Fruit fly (Drosophila melanogaster) whole organism, embryonic: ENCODE measurements around the gene CG43251.

ENCODE experiments used
- Atf6 ChIP-seq: fragments of 200-800 bp; sonication (Bioruptor generic); IDR thresholded peaks from 2 replicates; pipeline ENCODE4 v1.3.6; 2022; ENCODE audit warnings: missing biosample characterization, missing genetic modification characterization
- Blimp-1 ChIP-seq: fragments of 200-800 bp; sonication (Bioruptor generic); optimal IDR thresholded peaks from 3 replicates; lab custom pipeline; 2018; ENCODE audit warnings: missing biosample characterization, missing genetic modification characterization, mild to moderate bottlenecking, moderate library complexity, missing genetic modification reagents
- CG10979 ChIP-seq: fragments of 200-800 bp; sonication (Bioruptor generic); optimal IDR thresholded peaks from 2 replicates; lab custom pipeline; 2018; ENCODE audit warnings: missing biosample characterization, mild to moderate bottlenecking, missing genetic modification characterization, moderate library complexity
- CG11504 ChIP-seq: fragments of 200-800 bp; sonication (Bioruptor generic); optimal IDR thresholded peaks from 3 replicates; lab custom pipeline; 2019; ENCODE audit warnings: missing biosample characterization, mild to moderate bottlenecking, missing genetic modification characterization, moderate library complexity
- CG11695 ChIP-seq: fragments of 200-800 bp; sonication (Bioruptor generic); IDR thresholded peaks from 3 replicates; pipeline ENCODE4 v1.3.6; 2022; ENCODE audit warnings: missing biosample characterization, missing genetic modification characterization
- CG14710 ChIP-seq: fragments of 200-800 bp; sonication (Bioruptor generic); optimal IDR thresholded peaks from 3 replicates; lab custom pipeline; 2019; ENCODE audit warnings: missing biosample characterization, mild to moderate bottlenecking, missing genetic modification characterization, moderate library complexity
- CG14860 ChIP-seq: fragments of 200-800 bp; sonication (Bioruptor generic); IDR thresholded peaks from 3 replicates; pipeline ENCODE4 v1.3.6; 2022; ENCODE audit warnings: missing biosample characterization, missing genetic modification characterization; ENCODE audit not compliant: partially characterized antibody
- CG15269 ChIP-seq: fragments of 200-800 bp; sonication (Bioruptor generic); optimal IDR thresholded peaks from 2 replicates; lab custom pipeline; 2018; ENCODE audit warnings: missing biosample characterization, mild to moderate bottlenecking, missing genetic modification characterization, moderate library complexity
- CG1529 ChIP-seq: fragments of 200-800 bp; sonication (Bioruptor generic); optimal IDR thresholded peaks from 3 replicates; lab custom pipeline; 2018; ENCODE audit warnings: missing biosample characterization, missing genetic modification characterization
- CG15601 ChIP-seq: fragments of 200-800 bp; sonication (Bioruptor generic); optimal IDR thresholded peaks from 3 replicates; lab custom pipeline; 2019; ENCODE audit warnings: missing biosample characterization, mild to moderate bottlenecking, missing genetic modification characterization, moderate library complexity
- CG1603 ChIP-seq: fragments of 200-800 bp; sonication (Bioruptor generic); optimal IDR thresholded peaks from 2 replicates; lab custom pipeline; 2019; ENCODE audit warnings: missing biosample characterization, mild to moderate bottlenecking, missing genetic modification characterization, moderate library complexity
- CG2202 ChIP-seq: fragments of 200-800 bp; sonication (Bioruptor generic); optimal IDR thresholded peaks from 2 replicates; lab custom pipeline; 2018; ENCODE audit warnings: missing biosample characterization, mild to moderate bottlenecking, missing genetic modification characterization
- CG2712 ChIP-seq: fragments of 200-800 bp; optimal IDR thresholded peaks from 3 replicates; lab custom pipeline; 2019; ENCODE audit warnings: missing biosample characterization, mild to moderate bottlenecking, missing genetic modification characterization, moderate library complexity
- CG2889 ChIP-seq: fragments of 200-800 bp; sonication (Bioruptor generic); IDR thresholded peaks from 3 replicates; pipeline ENCODE4 v1.3.6; 2022; ENCODE audit warnings: missing biosample characterization, missing genetic modification characterization
- CG31224 ChIP-seq: fragments of 200-800 bp; sonication (Bioruptor generic); IDR thresholded peaks from 2 replicates; pipeline ENCODE4 v1.3.6; 2022; ENCODE audit warnings: missing biosample characterization, missing genetic modification characterization
- CG31441 ChIP-seq: fragments of 200-800 bp; sonication (Bioruptor generic); IDR thresholded peaks from 2 replicates; pipeline ENCODE4 v1.3.6; 2022; ENCODE audit warnings: missing biosample characterization, missing genetic modification characterization
- CG34224 ChIP-seq: fragments of 200-800 bp; sonication (Bioruptor generic); IDR thresholded peaks from 3 replicates; pipeline ENCODE4 v1.3.6; 2022; ENCODE audit warnings: missing biosample characterization, missing genetic modification characterization; ENCODE audit not compliant: partially characterized antibody
- CG5180 ChIP-seq: fragments of 200-800 bp; sonication (Bioruptor generic); optimal IDR thresholded peaks from 3 replicates; lab custom pipeline; 2017; ENCODE audit warnings: missing biosample characterization, missing genetic modification characterization, mild to moderate bottlenecking, moderate library complexity, missing genetic modification reagents
- CG6791 ChIP-seq: fragments of 200-800 bp; sonication (Bioruptor generic); IDR thresholded peaks from 3 replicates; pipeline ENCODE4 v1.3.6; 2022; ENCODE audit warnings: missing biosample characterization, missing genetic modification characterization; ENCODE audit not compliant: partially characterized antibody
- CG8944 ChIP-seq: fragments of 200-800 bp; sonication (Bioruptor generic); optimal IDR thresholded peaks from 3 replicates; lab custom pipeline; 2016; ENCODE audit warnings: missing biosample characterization, missing genetic modification characterization
- CG9215 ChIP-seq: fragments of 200-800 bp; sonication (Bioruptor generic); IDR thresholded peaks from 2 replicates; pipeline ENCODE4 v1.3.6; 2022; ENCODE audit warnings: missing biosample characterization, missing genetic modification characterization
- CG9817 ChIP-seq: fragments of 200-800 bp; sonication (Bioruptor generic); optimal IDR thresholded peaks from 2 replicates; lab custom pipeline; 2018; ENCODE audit warnings: missing biosample characterization, mild to moderate bottlenecking, missing genetic modification characterization, moderate library complexity
- CoRest ChIP-seq: fragments of 200-800 bp; sonication (Bioruptor generic); optimal IDR thresholded peaks from 3 replicates; lab custom pipeline; 2018; ENCODE audit warnings: missing biosample characterization, mild to moderate bottlenecking, missing genetic modification characterization, moderate library complexity
- Dbx ChIP-seq: fragments of 200-800 bp; sonication (Bioruptor generic); IDR thresholded peaks from 3 replicates; pipeline ENCODE4 v1.3.6; 2022; ENCODE audit warnings: missing biosample characterization, missing genetic modification characterization
- Dfd ChIP-seq, 2 experiments: fragments of >200 bp; optimal IDR thresholded peaks; 2 replicates each; lab custom pipeline; 2017; ENCODE audit warnings: missing biosample characterization in 2 of 2, missing genetic modification characterization in 2 of 2
- Dll ChIP-seq: fragments of 200-800 bp; sonication (Bioruptor generic); IDR thresholded peaks from 4 replicates; pipeline ENCODE4 v1.3.6; 2022; ENCODE audit warnings: missing biosample characterization, missing genetic modification characterization; ENCODE audit not compliant: partially characterized antibody
- ERR ChIP-seq: fragments of 200-800 bp; sonication (Bioruptor generic); optimal IDR thresholded peaks from 2 replicates; lab custom pipeline; 2016; ENCODE audit warnings: missing biosample characterization, missing genetic modification characterization
- Eip74EF ChIP-seq, 2 experiments: fragments of 200-800 bp in 1 of 2; fragments of >200 bp in 1 of 2; sonication (Bioruptor generic) in 1 of 2; optimal IDR thresholded peaks; 2 replicates each; lab custom pipeline; 2017 to 2019; ENCODE audit warnings: missing biosample characterization in 2 of 2, missing genetic modification characterization in 2 of 2, mild to moderate bottlenecking in 1 of 2, moderate library complexity in 1 of 2
- Fer1 ChIP-seq: fragments of 200-800 bp; sonication (Bioruptor generic); optimal IDR thresholded peaks from 2 replicates; lab custom pipeline; 2017; ENCODE audit warnings: missing biosample characterization, mild to moderate bottlenecking, missing genetic modification characterization
- Hand ChIP-seq: fragments of 200-800 bp; sonication (Bioruptor generic); optimal IDR thresholded peaks from 2 replicates; lab custom pipeline; 2017; ENCODE audit warnings: mild to moderate bottlenecking, missing biosample characterization, missing genetic modification reagents, missing genetic modification characterization
- Hr3 ChIP-seq: fragments of 200-800 bp; sonication (Bioruptor generic); optimal IDR thresholded peaks from 3 replicates; lab custom pipeline; 2016; ENCODE audit warnings: missing biosample characterization, missing genetic modification characterization
- Neu2 ChIP-seq: fragments of 200-800 bp; sonication (Bioruptor generic); optimal IDR thresholded peaks from 3 replicates; lab custom pipeline; 2016; ENCODE audit warnings: missing biosample characterization, missing genetic modification characterization, borderline replicate concordance
- Oli ChIP-seq: fragments of 200-800 bp; sonication (Bioruptor generic); optimal IDR thresholded peaks from 2 replicates; lab custom pipeline; 2018; ENCODE audit warnings: missing biosample characterization, mild to moderate bottlenecking, missing genetic modification characterization, moderate library complexity
- Sox100B ChIP-seq: fragments of 200-800 bp; sonication (Bioruptor generic); optimal IDR thresholded peaks from 3 replicates; lab custom pipeline; 2018; ENCODE audit warnings: missing biosample characterization, mild to moderate bottlenecking, missing genetic modification characterization
- bcd ChIP-seq: fragments of 200-800 bp; sonication (Bioruptor generic); optimal IDR thresholded peaks from 2 replicates; lab custom pipeline; 2017; ENCODE audit warnings: missing biosample characterization, mild to moderate bottlenecking, missing genetic modification characterization
- chinmo ChIP-seq: fragments of 200-800 bp; sonication (Bioruptor generic); IDR thresholded peaks from 4 replicates; pipeline ENCODE4 v1.3.6; 2022; ENCODE audit warnings: missing biosample characterization, missing genetic modification characterization; ENCODE audit not compliant: partially characterized antibody
- chn ChIP-seq: fragments of 200-800 bp; sonication (Bioruptor generic); optimal IDR thresholded peaks from 2 replicates; lab custom pipeline; 2016; ENCODE audit warnings: missing biosample characterization, missing genetic modification characterization
- crp ChIP-seq, 2 experiments: fragments of 200-800 bp; sonication (Bioruptor generic); optimal IDR thresholded peaks; 2 replicates in 1 of 2; 3 replicates in 1 of 2; lab custom pipeline; 2017; ENCODE audit warnings: missing biosample characterization in 2 of 2, missing genetic modification characterization in 2 of 2, mild to moderate bottlenecking in 1 of 2, moderate library complexity in 1 of 2
- danr ChIP-seq: fragments of 200-800 bp; sonication (Bioruptor generic); IDR thresholded peaks from 2 replicates; pipeline ENCODE4 v1.3.6; 2022; ENCODE audit warnings: missing biosample characterization, missing genetic modification characterization
- dpn ChIP-seq, 2 experiments: fragments of 200-800 bp; sonication (Bioruptor generic); optimal IDR thresholded peaks; 3 replicates each; lab custom pipeline; 2016; ENCODE audit warnings: missing biosample characterization in 2 of 2, missing genetic modification characterization in 2 of 2
- fd64A ChIP-seq: fragments of 200-800 bp; sonication (Bioruptor generic); optimal IDR thresholded peaks from 3 replicates; lab custom pipeline; 2018; ENCODE audit warnings: missing biosample characterization, mild to moderate bottlenecking, missing genetic modification characterization
- grn ChIP-seq: fragments of 200-800 bp; sonication (Bioruptor generic); optimal IDR thresholded peaks from 3 replicates; lab custom pipeline; 2017; ENCODE audit warnings: missing biosample characterization, missing genetic modification characterization
- gro ChIP-seq: fragments of 200-800 bp; sonication (Bioruptor generic); optimal IDR thresholded peaks from 2 replicates; lab custom pipeline; 2016; ENCODE audit warnings: missing biosample characterization, missing genetic modification characterization
- hkb ChIP-seq, 2 experiments: fragments of 200-800 bp in 1 of 2; fragments of >200 bp in 1 of 2; sonication (Bioruptor generic) in 1 of 2; IDR thresholded peaks in 1 of 2; optimal IDR thresholded peaks in 1 of 2; 2 replicates each; pipeline versions ENCODE4 v1.3.6 to Lab custom; 2017 to 2022; ENCODE audit warnings: missing biosample characterization in 1 of 2, missing genetic modification characterization in 1 of 2
- nom ChIP-seq: fragments of 200-800 bp; sonication (Bioruptor generic); optimal IDR thresholded peaks from 2 replicates; lab custom pipeline; 2017; ENCODE audit warnings: missing biosample characterization, missing genetic modification characterization, mild to moderate bottlenecking, moderate library complexity, missing genetic modification reagents
- org-1 ChIP-seq: fragments of 200-800 bp; sonication (Bioruptor generic); optimal IDR thresholded peaks from 2 replicates; lab custom pipeline; 2017; ENCODE audit warnings: missing biosample characterization, missing genetic modification characterization
- rib ChIP-seq: fragments of 200-800 bp; sonication (Bioruptor generic); IDR thresholded peaks from 2 replicates; pipeline ENCODE4 v1.3.6; 2022; ENCODE audit warnings: missing biosample characterization, missing genetic modification characterization
- sisA ChIP-seq: fragments of 200-800 bp; sonication (Bioruptor generic); IDR thresholded peaks from 2 replicates; pipeline ENCODE4 v1.3.6; 2022; ENCODE audit warnings: missing biosample characterization, missing genetic modification characterization
- zf30C ChIP-seq: fragments of 200-800 bp; sonication (Bioruptor generic); optimal IDR thresholded peaks from 3 replicates; lab custom pipeline; 2018; ENCODE audit warnings: missing biosample characterization, mild to moderate bottlenecking, missing genetic modification characterization

The CG43251 gene

DNA sequence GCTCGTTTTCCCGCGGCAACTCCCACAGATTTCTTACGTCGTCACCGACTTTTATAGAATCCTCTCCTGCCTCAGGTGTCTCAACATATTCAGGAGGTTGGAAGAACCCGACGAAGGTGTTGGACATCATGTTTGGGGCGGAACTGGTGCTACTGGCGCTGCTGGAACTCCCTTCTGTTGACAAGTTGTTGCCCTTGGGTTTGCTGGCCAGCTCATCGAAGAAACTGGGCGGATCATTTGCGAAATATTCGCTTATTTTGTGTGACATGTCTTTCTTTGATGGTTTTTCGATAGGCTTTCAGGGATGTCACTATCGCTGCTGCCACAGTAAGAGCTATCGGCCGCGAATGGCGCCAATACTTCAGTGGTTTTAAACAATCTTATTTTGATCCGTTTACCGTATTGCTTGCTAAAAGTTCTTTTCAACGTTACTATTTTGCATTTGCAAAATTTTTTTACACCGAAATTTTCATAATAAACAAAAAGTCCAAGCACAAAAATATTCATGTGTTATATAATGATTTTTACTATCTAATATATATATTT is 29.2 kb downstream of the CG43251 start, which contains the start of gene CG11396 (continued):
- TF ChIP-seq hkb (optimal IDR thresholded peaks at IDR 0.05; lab: Kevin White, UChicago) (no peak), hkb (GFP tag; IDR thresholded peaks at IDR 0.05; lab: Robert Waterston, UW) (no peak), dpn (GFP tag; optimal IDR thresholded peaks at IDR 0.05; lab: Kevin White, UChicago) (no peak), ERR (no peak), Dll (GFP tag; lab: Robert Waterston, UW) (peak; percentile 94), rib (GFP tag; lab: Robert Waterston, UW) (0 out of 2 replicates have a peak, but pooled peaks have one; percentile 14), CG15269 (tag; lab: Kevin White, UChicago) (no peak), CG10979 (tag; lab: Kevin White, UChicago) (no peak), zf30C (GFP tag; lab: Kevin White, UChicago) (no peak), Eip74EF (GFP tag; optimal IDR thresholded peaks at IDR 0.05; lab: Kevin White, UChicago) (no peak), chn (no peak), CG2202 (tag; lab: Kevin White, UChicago) (no peak), CG11504 (tag; lab: Kevin White, UChicago) (no peak), chinmo (GFP tag; lab: Robert Waterston, UW) (peak; percentile 97), CG14860 (peak; percentile 86), Dfd (GFP tag; optimal IDR thresholded peaks at IDR 0.05; lab: Kevin White, UChicago) (no peak), Oli (tag; lab: Kevin White, UChicago) (no peak), Dbx (GFP tag; lab: Robert Waterston, UW) (no peak), Fer1 (GFP tag; lab: Kevin White, UChicago) (peak; percentile 13), Atf6 (no peak), CG2712 (tag; lab: Kevin White, UChicago) (peak; percentile 22), CG15601 (no peak), grn (GFP tag; lab: Kevin White, UChicago) (no peak), gro (GFP tag; lab: Kevin White, UChicago) (no peak), CG6791 (GFP tag; lab: Robert Waterston, UW) (peak; percentile 96), CG14710 (tag; lab: Kevin White, UChicago) (peak; percentile 39), CG9817 (tag; lab: Kevin White, UChicago) (no peak), sisA (GFP tag; lab: Robert Waterston, UW) (no peak), CG2889 (GFP tag; lab: Robert Waterston, UW) (no peak), Sox100B (GFP tag; lab: Kevin White, UChicago) (no peak), Hr3 (GFP tag; lab: Kevin White, UChicago) (no peak), crp (GFP tag; optimal IDR thresholded peaks at IDR 0.05; lab: Kevin White, UChicago) (no peak), CG31224 (no peak), CG1529 (GFP tag; lab: Kevin White, UChicago) (no peak), CG34224 (GFP tag; lab: Robert Waterston, UW) (peak; percentile 95), CoRest (tag; lab: Kevin White, UChicago) (no peak), CG5180 (GFP tag; lab: Kevin White, UChicago) (no peak), CG1603 (tag; lab: Kevin White, UChicago) (peak; percentile 46), Blimp-1 (GFP tag; lab: Kevin White, UChicago) (no peak), bcd (GFP tag; lab: Kevin White, UChicago) (no peak), danr (GFP tag; lab: Robert Waterston, UW) (no peak), fd64A (GFP tag; lab: Kevin White, UChicago) (no peak), CG8944 (GFP tag; lab: Kevin White, UChicago) (no peak), nom (peak; percentile 8), CG31441 (no peak), CG9215 (GFP tag; lab: Robert Waterston, UW) (no peak), Neu2 (no peak), CG11695 (GFP tag; lab: Robert Waterston, UW) (no peak), org-1 (GFP tag; lab: Kevin White, UChicago) (no peak), Hand (GFP tag; lab: Kevin White, UChicago) (no peak)
